Worm (Caenorhabditis elegans) whole organism, late embryonic: ENCODE results near the gene sre-1.

Experiments used
- C08G9.2 ChIP-seq: sonication (generic microtip); optimal IDR thresholded peaks from 2 replicates; lab custom pipeline; 2016; ENCODE audit warnings: mild to moderate bottlenecking, missing genetic modification characterization, moderate library complexity, missing compliant biosample characterization
- F13H6.1 ChIP-seq: sonication (generic microtip); optimal IDR thresholded peaks from 2 replicates; lab custom pipeline; 2016; ENCODE audit warnings: missing genetic modification characterization, missing compliant biosample characterization
- Y22D7AL.16 ChIP-seq: sonication (generic microtip); optimal IDR thresholded peaks from 2 replicates; lab custom pipeline; 2016; ENCODE audit warnings: missing genetic modification characterization, missing compliant biosample characterization
- ahr-1 ChIP-seq: sonication (generic microtip); optimal IDR thresholded peaks from 2 replicates; lab custom pipeline; 2016; ENCODE audit warnings: missing genetic modification characterization, missing compliant biosample characterization
- ceh-14 ChIP-seq: sonication (generic microtip); optimal IDR thresholded peaks from 2 replicates; lab custom pipeline; 2016; ENCODE audit warnings: missing genotype, missing genetic modification characterization, missing compliant biosample characterization
- ceh-18 ChIP-seq: sonication (generic microtip); optimal IDR thresholded peaks from 2 replicates; lab custom pipeline; 2016; ENCODE audit warnings: missing genetic modification characterization, missing compliant biosample characterization
- ceh-19 ChIP-seq: fragments of 200-800 bp; sonication (Bioruptor generic); optimal IDR thresholded peaks from 2 replicates; lab custom pipeline; 2018; ENCODE audit warnings: mild to moderate bottlenecking, missing genetic modification characterization, missing compliant biosample characterization
- ceh-24 ChIP-seq: sonication (generic microtip); optimal IDR thresholded peaks from 2 replicates; lab custom pipeline; 2016; ENCODE audit warnings: mild to moderate bottlenecking, missing genetic modification characterization, missing compliant biosample characterization
- ceh-30 ChIP-seq: fragments of 150-350 bp; optimal IDR thresholded peaks from 2 replicates; lab custom pipeline; 2014; ENCODE audit warnings: missing biosample characterization, missing genetic modification characterization
- elt-2 ChIP-seq: sonication (generic microtip); optimal IDR thresholded peaks from 2 replicates; lab custom pipeline; 2016; ENCODE audit warnings: missing genetic modification reagents, missing genetic modification characterization, missing compliant biosample characterization
- elt-4 ChIP-seq: sonication (generic microtip); optimal IDR thresholded peaks from 2 replicates; lab custom pipeline; 2016; ENCODE audit warnings: missing genetic modification characterization, missing compliant biosample characterization
- ets-4 ChIP-seq: sonication (generic microtip); optimal IDR thresholded peaks from 2 replicates; lab custom pipeline; 2016; ENCODE audit warnings: missing genetic modification characterization, missing compliant biosample characterization
- eyg-1 ChIP-seq: sonication (generic microtip); optimal IDR thresholded peaks from 2 replicates; lab custom pipeline; 2016; ENCODE audit warnings: missing genotype, missing genetic modification characterization, missing compliant biosample characterization
- fax-1 ChIP-seq: sonication (generic microtip); optimal IDR thresholded peaks from 2 replicates; lab custom pipeline; 2016; ENCODE audit warnings: missing genotype, missing genetic modification characterization, missing compliant biosample characterization
- fkh-10 ChIP-seq: fragments of 150-350 bp; optimal IDR thresholded peaks from 2 replicates; lab custom pipeline; 2014; ENCODE audit warnings: missing biosample characterization, missing genetic modification reagents, missing genetic modification characterization
- gmeb-2 ChIP-seq: sonication (generic microtip); optimal IDR thresholded peaks from 2 replicates; lab custom pipeline; 2016; ENCODE audit warnings: missing genetic modification characterization, inconsistent platforms, missing compliant biosample characterization
- hlh-13 ChIP-seq: fragments of 200-800 bp; sonication (Bioruptor generic); optimal IDR thresholded peaks from 2 replicates; lab custom pipeline; 2018; ENCODE audit warnings: mild to moderate bottlenecking, missing genetic modification characterization, missing compliant biosample characterization
- hlh-15 ChIP-seq: sonication (generic microtip); optimal IDR thresholded peaks from 2 replicates; lab custom pipeline; 2016; ENCODE audit warnings: missing genetic modification characterization, missing compliant biosample characterization
- hlh-30 ChIP-seq: sonication (generic microtip); optimal IDR thresholded peaks from 2 replicates; lab custom pipeline; 2017; ENCODE audit warnings: antibody characterized with exemption, missing genetic modification characterization, missing compliant biosample characterization; ENCODE audit not compliant: insufficient read depth
- lin-11 ChIP-seq: fragments of 200-800 bp; sonication (Bioruptor generic); optimal IDR thresholded peaks from 2 replicates; lab custom pipeline; 2018; ENCODE audit warnings: mild to moderate bottlenecking, missing genetic modification characterization, missing compliant biosample characterization
- madf-2 ChIP-seq: sonication (generic microtip); optimal IDR thresholded peaks from 2 replicates; lab custom pipeline; 2017; ENCODE audit warnings: missing genetic modification characterization, missing compliant biosample characterization
- mec-3 ChIP-seq: sonication (generic microtip); optimal IDR thresholded peaks from 2 replicates; lab custom pipeline; 2016; ENCODE audit warnings: borderline replicate concordance, missing genetic modification characterization, missing compliant biosample characterization
- nfya-1 ChIP-seq: sonication (generic microtip); optimal IDR thresholded peaks from 2 replicates; lab custom pipeline; 2017; ENCODE audit warnings: missing genetic modification characterization, mild to moderate bottlenecking, missing compliant biosample characterization, antibody characterized with exemption, moderate library complexity
- nhr-232 ChIP-seq: sonication (generic microtip); optimal IDR thresholded peaks from 2 replicates; lab custom pipeline; 2016; ENCODE audit warnings: missing genetic modification characterization, missing compliant biosample characterization
- odd-2 ChIP-seq: sonication (generic microtip); optimal IDR thresholded peaks from 2 replicates; lab custom pipeline; 2017; ENCODE audit warnings: antibody characterized with exemption, mild to moderate bottlenecking, missing genetic modification characterization, missing compliant biosample characterization
- pag-3 ChIP-seq: sonication (generic microtip); optimal IDR thresholded peaks from 2 replicates; lab custom pipeline; 2016; ENCODE audit warnings: missing compliant biosample characterization, missing genetic modification characterization, borderline replicate concordance
- pat-9 ChIP-seq: fragments of 200-800 bp; sonication (Bioruptor generic); optimal IDR thresholded peaks from 2 replicates; lab custom pipeline; 2018; ENCODE audit warnings: mild to moderate bottlenecking, missing genetic modification characterization, moderate library complexity, missing compliant biosample characterization
- pax-1 ChIP-seq: fragments of 150-350 bp; optimal IDR thresholded peaks from 2 replicates; lab custom pipeline; 2014; ENCODE audit warnings: missing biosample characterization, missing genetic modification characterization
- pros-1 ChIP-seq: fragments of 150-350 bp; optimal IDR thresholded peaks from 2 replicates; lab custom pipeline; 2014; ENCODE audit warnings: missing biosample characterization, missing genetic modification reagents, missing genetic modification characterization
- ref-2 ChIP-seq: sonication (generic microtip); optimal IDR thresholded peaks from 2 replicates; lab custom pipeline; 2016; ENCODE audit warnings: missing genetic modification characterization, missing compliant biosample characterization
- rnt-1 ChIP-seq: sonication (generic microtip); optimal IDR thresholded peaks from 2 replicates; lab custom pipeline; 2016; ENCODE audit warnings: missing genetic modification characterization, missing compliant biosample characterization
- sox-4 ChIP-seq: sonication (generic microtip); optimal IDR thresholded peaks from 2 replicates; lab custom pipeline; 2017; ENCODE audit warnings: mild to moderate bottlenecking, missing genetic modification characterization, inconsistent platforms, missing compliant biosample characterization
- tbx-7 ChIP-seq: sonication (generic microtip); optimal IDR thresholded peaks from 2 replicates; lab custom pipeline; 2016; ENCODE audit warnings: missing genotype, missing genetic modification characterization, missing compliant biosample characterization
- ttx-3 ChIP-seq: sonication (generic microtip); optimal IDR thresholded peaks from 2 replicates; lab custom pipeline; 2016; ENCODE audit warnings: missing genetic modification reagents, missing genetic modification characterization, missing compliant biosample characterization
- unc-55 ChIP-seq: sonication (generic microtip); optimal IDR thresholded peaks from 2 replicates; lab custom pipeline; 2017; ENCODE audit warnings: missing biosample characterization, missing genetic modification reagents, missing genetic modification characterization
- zip-5 ChIP-seq: sonication (generic microtip); optimal IDR thresholded peaks from 2 replicates; lab custom pipeline; 2016; ENCODE audit warnings: missing genetic modification characterization, missing compliant biosample characterization
- ztf-16 ChIP-seq: sonication (generic microtip); optimal IDR thresholded peaks from 2 replicates; lab custom pipeline; 2017; ENCODE audit warnings: missing genetic modification characterization, missing compliant biosample characterization

The sre-1 gene

DNA sequence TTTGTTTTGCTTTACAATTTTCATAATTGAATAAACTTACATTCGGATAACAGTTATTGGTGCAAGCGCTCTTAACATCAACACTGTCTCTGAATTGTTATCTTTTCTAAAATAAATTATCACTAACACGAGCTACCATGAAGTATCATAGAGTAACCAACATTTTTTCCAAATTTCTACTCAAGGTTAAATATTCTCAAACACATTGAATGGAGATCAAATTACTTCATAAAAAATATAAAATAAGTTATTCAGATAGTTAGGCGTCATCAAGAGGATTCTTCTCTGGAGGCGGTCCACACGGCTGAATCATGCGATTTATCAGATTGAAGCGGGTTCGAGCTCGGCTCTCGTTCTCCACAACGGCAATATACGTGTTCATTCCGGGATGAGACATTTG is 11.1 kb upstream of the sre-1 start, which contains the start of gene B0495.5:
Gene B0495.5, minus strand, starts transcription at position 101 of the 400 bp plus-strand sequence.
- TF ChIP-seq ceh-24 (tag; lab: Kevin White, UChicago) (no peak), ahr-1 (tag; lab: Kevin White, UChicago) (no peak), eyg-1 (tag; lab: Kevin White, UChicago) (no peak), ztf-16 (no peak), sox-4 (tag; lab: Kevin White, UChicago) (no peak), pat-9 (tag; lab: Kevin White, UChicago) (no peak), hlh-30 (no peak), tbx-7 (tag; lab: Kevin White, UChicago) (no peak), F13H6.1 (tag; lab: Kevin White, UChicago) (no peak), nfya-1 (no peak), Y22D7AL.16 (tag; lab: Kevin White, UChicago) (no peak), C08G9.2 (tag; lab: Kevin White, UChicago) (no peak), mec-3 (tag; lab: Kevin White, UChicago) (no peak), madf-2 (tag; lab: Kevin White, UChicago) (no peak), ceh-18 (no peak), odd-2 (tag; lab: Kevin White, UChicago) (no peak)
- TF ChIP-seq, all 69 proteins: peak for 0

- no peak for TF ChIP-seq ceh-19 (GFP tag; lab: Kevin White, UChicago)
- TF ChIP-seq, all 69 proteins: peak for 0
Observed at ce11 chrII:7699009-7699408, 10.5 kb upstream of the sre-1 start, which contains the start of the genes moa-2 and cdk-11.1. Gene moa-2 (minus strand): TSS chrII:7699033. Gene cdk-11.1 (plus strand): TSS chrII:7699235.

ce11 chrII:7704387-7704786 is 5.1 kb upstream of the sre-1 start:
- TF ChIP-seq mec-3 (tag; lab: Kevin White, UChicago), result no peak
- no peak for TF ChIP-seq fkh-10 (GFP tag; lab: Kevin White, UChicago)
- TF ChIP-seq fax-1 (tag; lab: Kevin White, UChicago), result no peak
- TF ChIP-seq hlh-13 (GFP tag; lab: Kevin White, UChicago), result no peak
- no peak for TF ChIP-seq unc-55 (GFP tag; lab: Kevin White, UChicago)
- no peak for TF ChIP-seq tbx-7 (tag; lab: Kevin White, UChicago)
- no peak for TF ChIP-seq pax-1 (tag; lab: Kevin White, UChicago)
- no peak for TF ChIP-seq madf-2 (tag; lab: Kevin White, UChicago)
- TF ChIP-seq ref-2 (tag; lab: Kevin White, UChicago), result no peak
- no peak for TF ChIP-seq elt-4
- no peak for TF ChIP-seq hlh-15 (tag; lab: Kevin White, UChicago)
- TF ChIP-seq rnt-1, result no peak
- no peak for TF ChIP-seq gmeb-2 (tag; lab: Kevin White, UChicago)
- TF ChIP-seq ets-4 (tag; lab: Kevin White, UChicago), result no peak
- no peak for TF ChIP-seq pros-1
- TF ChIP-seq ceh-30 (tag; lab: Kevin White, UChicago), result no peak
- TF ChIP-seq pag-3, result no peak
- TF ChIP-seq ceh-18, result no peak
- no peak for TF ChIP-seq nhr-232 (tag; lab: Kevin White, UChicago)
- TF ChIP-seq lin-11 (tag; lab: Kevin White, UChicago), result no peak

DNA sequence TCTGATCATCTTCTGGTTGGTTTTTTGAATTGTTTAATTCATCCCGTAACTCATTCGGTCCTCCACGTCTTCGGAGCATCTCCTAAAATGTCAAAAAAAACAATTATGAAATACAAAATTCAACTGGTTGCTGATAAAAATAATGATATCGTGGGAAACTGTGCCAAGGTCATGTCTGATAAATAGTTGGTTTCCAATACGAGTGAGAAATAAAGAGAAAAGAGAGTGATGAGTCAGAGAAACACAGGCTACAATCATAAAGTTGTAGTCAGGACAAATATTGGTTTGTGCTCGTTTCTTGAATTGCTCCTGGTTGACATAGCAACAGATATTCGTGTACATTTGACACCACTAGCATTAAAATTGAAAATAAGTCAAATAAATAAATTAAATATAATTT is 4.4 kb upstream of the sre-1 start, which contains the start of gene B0495.7:
Gene B0495.7, minus strand, starts transcription at position 82 of the 400 bp plus-strand sequence.
- TF ChIP-seq hlh-15 (tag; lab: Kevin White, UChicago) (no peak), ttx-3 (tag; lab: Kevin White, UChicago) (no peak), ets-4 (tag; lab: Kevin White, UChicago) (no peak), zip-5 (tag; lab: Kevin White, UChicago) (no peak), ceh-14 (tag; lab: Kevin White, UChicago) (no peak), elt-2 (tag; lab: Kevin White, UChicago) (peak; percentile 77)
